Fruit fly (Drosophila melanogaster) whole organism, adult: ENCODE measurements around the gene ldd.

Experiments
- CG33017 ChIP-seq: fragments of 200-800 bp; sonication (Bioruptor generic); optimal IDR thresholded peaks from 2 replicates; lab custom pipeline; 2018; ENCODE audit warnings: missing biosample characterization, mild to moderate bottlenecking, missing genetic modification characterization, moderate library complexity
- CG5204 ChIP-seq: fragments of 200-800 bp; sonication (Bioruptor generic); optimal IDR thresholded peaks from 2 replicates; lab custom pipeline; 2016; ENCODE audit warnings: missing biosample characterization, missing genetic modification characterization
- Mnt ChIP-seq: fragments of 200-800 bp; sonication (Bioruptor generic); optimal IDR thresholded peaks from 2 replicates; lab custom pipeline; 2016; ENCODE audit warnings: missing biosample characterization, mild to moderate bottlenecking, missing genetic modification characterization
- ovo ChIP-seq: fragments of 200-800 bp; sonication (Bioruptor generic); optimal IDR thresholded peaks from 2 replicates; lab custom pipeline; 2016; ENCODE audit warnings: missing biosample characterization, missing genetic modification characterization

DNA sequence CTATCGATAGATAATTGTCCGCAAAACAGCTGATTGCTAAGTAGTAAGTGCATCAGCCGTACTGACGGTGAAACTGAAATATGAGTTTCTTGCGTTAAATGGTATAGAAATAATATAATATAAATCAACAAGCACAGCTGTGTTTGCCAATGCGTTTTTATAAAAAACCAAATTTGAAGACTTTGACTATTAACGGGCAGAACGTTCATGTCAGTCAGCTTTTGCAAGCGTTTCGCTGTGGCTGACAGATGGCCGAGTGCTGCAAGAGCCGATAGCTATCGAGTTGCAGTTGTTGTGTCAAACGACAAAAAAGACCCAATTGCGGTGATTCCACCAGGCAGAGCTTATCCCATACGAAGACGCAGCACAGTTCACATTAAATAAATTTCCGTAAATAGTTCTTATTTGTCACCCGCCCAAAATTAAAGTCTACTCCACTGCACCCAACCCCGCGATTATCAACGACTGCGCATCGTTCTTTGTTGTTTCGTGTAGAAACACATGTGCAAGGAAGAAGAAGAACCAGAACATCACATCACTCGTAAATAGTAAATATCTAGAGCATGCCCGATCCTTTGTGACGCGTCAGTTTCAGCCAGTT lies 6.5 kb upstream of the ldd start, which contains the start of the genes unc and CG15445:
- peak; percentile 31 for TF ChIP-seq ovo
- TF ChIP-seq Mnt (GFP tag; lab: Kevin White, UChicago), result peak; percentile 73
- TF ChIP-seq CG33017 (tag; lab: Kevin White, UChicago), result no peak
- TF ChIP-seq CG5204 (GFP tag; lab: Kevin White, UChicago), result no peak
